Fruit fly (Drosophila melanogaster) whole organism, adult: Measurements from ENCODE around the gene Msp300.

Experiments used
- CG14711 ChIP-seq: fragments of 200-800 bp; sonication (Bioruptor generic); optimal IDR thresholded peaks from 2 replicates; lab custom pipeline; 2018; ENCODE audit warnings: missing biosample characterization, mild to moderate bottlenecking, missing genetic modification characterization, moderate library complexity
- CG1620 ChIP-seq: fragments of 200-800 bp; sonication (Bioruptor generic); optimal IDR thresholded peaks from 2 replicates; lab custom pipeline; 2016; ENCODE audit warnings: missing biosample characterization, missing genetic modification characterization
- CG33017 ChIP-seq: fragments of 200-800 bp; sonication (Bioruptor generic); optimal IDR thresholded peaks from 2 replicates; lab custom pipeline; 2018; ENCODE audit warnings: missing biosample characterization, mild to moderate bottlenecking, missing genetic modification characterization, moderate library complexity
- CG5204 ChIP-seq: fragments of 200-800 bp; sonication (Bioruptor generic); optimal IDR thresholded peaks from 2 replicates; lab custom pipeline; 2016; ENCODE audit warnings: missing biosample characterization, missing genetic modification characterization
- Clk ChIP-seq: fragments of 200-800 bp; sonication (Bioruptor generic); optimal IDR thresholded peaks from 2 replicates; lab custom pipeline; 2017; ENCODE audit warnings: missing biosample characterization, missing genetic modification characterization
- Crg-1 ChIP-seq: fragments of 200-800 bp; sonication (Bioruptor generic); optimal IDR thresholded peaks from 2 replicates; lab custom pipeline; 2016; ENCODE audit warnings: missing biosample characterization, missing genetic modification characterization
- Hr96 ChIP-seq: fragments of 200-800 bp; sonication (Bioruptor generic); optimal IDR thresholded peaks from 2 replicates; lab custom pipeline; 2016; ENCODE audit warnings: missing biosample characterization, missing genetic modification characterization
- Mnt ChIP-seq: fragments of 200-800 bp; sonication (Bioruptor generic); optimal IDR thresholded peaks from 2 replicates; lab custom pipeline; 2016; ENCODE audit warnings: missing biosample characterization, mild to moderate bottlenecking, missing genetic modification characterization
- cic ChIP-seq: fragments of 200-800 bp; sonication (Bioruptor generic); optimal IDR thresholded peaks from 2 replicates; lab custom pipeline; 2017; ENCODE audit warnings: missing biosample characterization, mild to moderate bottlenecking, missing genetic modification characterization, moderate library complexity
- kay ChIP-seq: fragments of 200-800 bp; sonication (Bioruptor generic); peaks from one replicate; lab custom pipeline; 2016; ENCODE audit warnings: missing biosample characterization, missing genetic modification characterization, borderline replicate concordance
- tj ChIP-seq: fragments of 200-800 bp; sonication (Bioruptor generic); optimal IDR thresholded peaks from 3 replicates; lab custom pipeline; 2017; ENCODE audit warnings: missing biosample characterization, mild to moderate bottlenecking, missing genetic modification characterization, moderate library complexity

- no peak for TF ChIP-seq CG14711 (tag; lab: Kevin White, UChicago)
- TF ChIP-seq Mnt (GFP tag; lab: Kevin White, UChicago) = no peak
- no peak for TF ChIP-seq Clk (GFP tag; lab: Kevin White, UChicago)
- no peak for TF ChIP-seq CG5204 (GFP tag; lab: Kevin White, UChicago)
- no peak for TF ChIP-seq kay
- no peak for TF ChIP-seq Hr96 (GFP tag; lab: Kevin White, UChicago)
- no peak for TF ChIP-seq Crg-1
- TF ChIP-seq cic (GFP tag; lab: Kevin White, UChicago) = no peak
- TF ChIP-seq CG33017 = no peak
- TF ChIP-seq tj = no peak
- no peak for TF ChIP-seq CG1620 (GFP tag; lab: Kevin White, UChicago)
These were observed 85.9 kb downstream of the Msp300 start for dm6 chr2L:5186543-5186942.
